Fruit fly (Drosophila melanogaster): Measurements from ENCODE around the gene COX8.

Gene COX8

DNA sequence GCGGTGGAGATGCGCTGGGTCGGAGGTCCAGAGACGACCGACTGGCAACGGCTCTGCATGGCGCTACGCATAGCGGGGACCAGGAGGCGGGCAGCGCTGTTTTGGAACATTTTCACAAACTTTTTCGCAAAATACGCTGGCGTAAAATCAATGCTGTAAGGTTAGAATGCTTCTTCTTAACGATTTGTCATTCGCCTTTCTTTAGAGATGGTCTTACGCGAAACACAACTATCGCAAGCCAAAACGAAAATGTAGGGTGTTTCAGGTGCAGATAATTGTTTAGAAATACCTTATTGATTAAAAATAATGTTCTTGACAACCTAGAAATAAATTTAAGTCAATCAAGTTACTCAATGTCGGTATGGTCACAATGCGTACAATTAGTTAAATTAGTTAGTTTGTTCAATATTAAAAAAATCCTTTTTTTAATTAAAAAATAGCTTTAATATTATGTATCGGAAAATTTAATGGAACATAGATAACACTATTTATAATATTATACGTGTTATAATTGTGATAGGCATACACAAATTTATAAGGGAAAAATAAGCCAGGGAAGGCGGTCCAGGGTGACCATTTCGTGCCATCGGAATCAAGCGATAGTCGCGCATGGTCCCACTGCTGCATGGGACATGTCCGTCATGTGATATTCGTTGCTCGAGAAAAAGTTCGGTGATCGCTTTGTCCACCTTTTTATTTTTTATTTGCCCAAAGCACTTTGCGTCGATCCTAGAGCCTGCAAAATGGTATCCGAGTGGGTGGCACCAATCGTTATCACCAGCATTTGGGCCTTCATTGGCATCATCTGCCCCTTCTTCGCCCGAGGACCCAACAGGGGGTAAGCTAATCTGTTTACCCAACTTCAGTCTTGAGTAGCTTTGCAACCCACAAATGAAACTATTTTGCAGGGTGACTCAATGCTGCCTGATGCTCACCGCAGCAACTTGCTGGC is at the start of gene COX8, which contains the start of gene VhaM9.7-b (continued):
- TF ChIP-seq NC2α (GFP tag; optimal IDR thresholded peaks at IDR 0.05) (no peak), CG13424 (tag; optimal IDR thresholded peaks at IDR 0.05) (peak; percentile 70), Six4 (GFP tag; optimal IDR thresholded peaks at IDR 0.05) (peak; percentile 54), Nf-YB (GFP tag; optimal IDR thresholded peaks at IDR 0.05) (no peak), CG43689 (GFP tag; IDR thresholded peaks at IDR 0.05) (no peak), chn (GFP tag; optimal IDR thresholded peaks at IDR 0.05) (peak; percentile 55), MESR4 (GFP tag; optimal IDR thresholded peaks at IDR 0.05) (peak; percentile 97), ara (GFP tag; IDR thresholded peaks at IDR 0.05) (peak; percentile 54; the same call in 1 of the 2 replicates), CG11456 (GFP tag; IDR thresholded peaks at IDR 0.05) (no peak; the same call in 2 of the 3 replicates), CG32767 (GFP tag; IDR thresholded peaks at IDR 0.05) (no peak), C15 (GFP tag; IDR thresholded peaks at IDR 0.05) (no peak), CG6854 (GFP tag; optimal IDR thresholded peaks at IDR 0.05) (no peak), amos (GFP tag; IDR thresholded peaks at IDR 0.05; ENCODE audit: partially characterized antibody) (peak; percentile 72), NFAT (GFP tag; IDR thresholded peaks at IDR 0.05) (no peak; the same call in 1 of the 2 replicates), prd (optimal IDR thresholded peaks at IDR 0.05) (no peak), prd (GFP tag; IDR thresholded peaks at IDR 0.05) (peak; percentile 78; the same call in 2 of the 3 replicates), CG42726 (GFP tag; IDR thresholded peaks at IDR 0.05; ENCODE audit: partially characterized antibody) (peak; percentile 79), disco-r (GFP tag; optimal IDR thresholded peaks at IDR 0.05) (no peak), sna (GFP tag; IDR thresholded peaks at IDR 0.05; ENCODE audit: partially characterized antibody) (no peak; the same call in 1 of the 2 replicates), Dip2 (GFP tag; IDR thresholded peaks at IDR 0.05) (no peak), ERR (GFP tag; optimal IDR thresholded peaks at IDR 0.05) (no peak), dpn (GFP tag; optimal IDR thresholded peaks at IDR 0.05) (peak; percentile 54 to 68), pita (GFP tag; optimal IDR thresholded peaks at IDR 0.05) (no peak), zen (tag; optimal IDR thresholded peaks at IDR 0.05) (peak; percentile 55), Spps (tag; optimal IDR thresholded peaks at IDR 0.05) (no peak), zfh1 (GFP tag; IDR thresholded peaks at IDR 0.05) (peak; percentile 80), B-H2 (GFP tag; optimal IDR thresholded peaks at IDR 0.05) (peak; percentile 67), CG31365 (tag; optimal IDR thresholded peaks at IDR 0.05) (no peak), CG15073 (GFP tag; optimal IDR thresholded peaks at IDR 0.05) (no peak), CG18619 (GFP tag; optimal IDR thresholded peaks at IDR 0.05) (peak; percentile 40), CG3838 (GFP tag; optimal IDR thresholded peaks at IDR 0.05) (peak; percentile 13), Nf-YC (tag; optimal IDR thresholded peaks at IDR 0.05) (peak; percentile 63), CG34422 (GFP tag; IDR thresholded peaks at IDR 0.05) (peak; percentile 66), cad (GFP tag; optimal IDR thresholded peaks at IDR 0.05) (no peak), emc (GFP tag; optimal IDR thresholded peaks at IDR 0.05) (peak; percentile 12), sens-2 (GFP tag; IDR thresholded peaks at IDR 0.05) (no peak), Mad (GFP tag; optimal IDR thresholded peaks at IDR 0.05) (no peak), Doc2 (GFP tag; IDR thresholded peaks at IDR 0.05) (no peak), esg (GFP tag; conservative IDR thresholded peaks at IDR 0.05) (peak; percentile 64), CG5245 (GFP tag; optimal IDR thresholded peaks at IDR 0.05) (no peak), knrl (GFP tag; IDR thresholded peaks at IDR 0.05; ENCODE audit: partially characterized antibody) (peak; percentile 74), CG10654 (GFP tag; optimal IDR thresholded peaks at IDR 0.05) (peak; percentile 48), Side (GFP tag; optimal IDR thresholded peaks at IDR 0.05) (no peak), lov (optimal IDR thresholded peaks at IDR 0.05) (no peak), lov (GFP tag; IDR thresholded peaks at IDR 0.05) (0 out of 3 replicates have a peak, but pooled peaks have one; percentile 8), Scr (GFP tag; IDR thresholded peaks at IDR 0.05; ENCODE audit: partially characterized antibody) (peak; percentile 77), wor (GFP tag; IDR thresholded peaks at IDR 0.05) (no peak), MTF-1 (GFP tag; optimal IDR thresholded peaks at IDR 0.05; ENCODE audit: borderline replicate concordance) (no peak), CG31441 (GFP tag; IDR thresholded peaks at IDR 0.05) (no peak)

Data from whole organism, embryonic.